Fruit fly (Drosophila melanogaster) whole organism, embryonic: Measurements from ENCODE around the gene Polr3H.
A peak's percentile ranks its signal among the peaks of the same experiment; 100 is the strongest.

Source experiments
- B-H1 ChIP-seq: fragments of 200-800 bp; sonication (Bioruptor generic); IDR thresholded peaks from 3 replicates; pipeline ENCODE4 v1.3.6; 2022; ENCODE audit warnings: missing biosample characterization, missing genetic modification characterization
- Bdp1 ChIP-seq: fragments of 200-800 bp; sonication (Bioruptor generic); optimal IDR thresholded peaks from 3 replicates; lab custom pipeline; 2016; ENCODE audit warnings: missing biosample characterization, missing genetic modification characterization
- CG11398 ChIP-seq: fragments of 200-800 bp; sonication (Bioruptor generic); optimal IDR thresholded peaks from 2 replicates; lab custom pipeline; 2016; ENCODE audit warnings: missing biosample characterization, missing genetic modification characterization
- CG14667 ChIP-seq: fragments of 200-800 bp; sonication (Bioruptor generic); IDR thresholded peaks from 2 replicates; pipeline ENCODE4 v1.3.6; 2022; ENCODE audit warnings: missing biosample characterization, missing genetic modification characterization
- CG18476 ChIP-seq: fragments of 200-800 bp; sonication (Bioruptor generic); optimal IDR thresholded peaks from 2 replicates; lab custom pipeline; 2016; ENCODE audit warnings: missing biosample characterization, mild to moderate bottlenecking, missing genetic modification characterization
- CG2199 ChIP-seq: fragments of 200-800 bp; sonication (Bioruptor generic); IDR thresholded peaks from 3 replicates; pipeline ENCODE4 v1.3.6; 2022; ENCODE audit warnings: missing biosample characterization, missing genetic modification characterization
- CG2202 ChIP-seq: fragments of 200-800 bp; sonication (Bioruptor generic); optimal IDR thresholded peaks from 2 replicates; lab custom pipeline; 2018; ENCODE audit warnings: missing biosample characterization, mild to moderate bottlenecking, missing genetic modification characterization
- CG2712 ChIP-seq: fragments of 200-800 bp; optimal IDR thresholded peaks from 3 replicates; lab custom pipeline; 2019; ENCODE audit warnings: missing biosample characterization, mild to moderate bottlenecking, missing genetic modification characterization, moderate library complexity
- CG31388 ChIP-seq: fragments of 200-800 bp; sonication (Bioruptor generic); optimal IDR thresholded peaks from 2 replicates; lab custom pipeline; 2016; ENCODE audit warnings: missing biosample characterization, missing genetic modification characterization
- CG4854 ChIP-seq: fragments of 200-800 bp; sonication (Bioruptor generic); optimal IDR thresholded peaks from 2 replicates; lab custom pipeline; 2016; ENCODE audit warnings: missing biosample characterization, missing genetic modification characterization, inconsistent platforms
- CG6175 ChIP-seq: fragments of 200-800 bp; sonication (Bioruptor generic); IDR thresholded peaks from 3 replicates; pipeline ENCODE4 v1.3.6; 2022; ENCODE audit warnings: missing biosample characterization, missing genetic modification characterization
- CG6654 ChIP-seq: fragments of 200-800 bp; sonication (Bioruptor generic); optimal IDR thresholded peaks from 2 replicates; lab custom pipeline; 2017; ENCODE audit warnings: missing biosample characterization, mild to moderate bottlenecking, missing genetic modification characterization
- CG7556 ChIP-seq: fragments of 200-800 bp; sonication (Bioruptor generic); optimal IDR thresholded peaks from 2 replicates; lab custom pipeline; 2017; ENCODE audit warnings: missing biosample characterization, mild to moderate bottlenecking, missing genetic modification characterization
- CG7786 ChIP-seq: fragments of 200-800 bp; sonication (Bioruptor generic); optimal IDR thresholded peaks from 2 replicates; lab custom pipeline; 2016; ENCODE audit warnings: missing biosample characterization, missing genetic modification characterization
- CG8388 ChIP-seq: fragments of 200-800 bp; sonication (Bioruptor generic); optimal IDR thresholded peaks from 2 replicates; lab custom pipeline; 2019; ENCODE audit warnings: missing biosample characterization, mild to moderate bottlenecking, missing genetic modification characterization, moderate library complexity
- CG9215 ChIP-seq: fragments of 200-800 bp; sonication (Bioruptor generic); IDR thresholded peaks from 2 replicates; pipeline ENCODE4 v1.3.6; 2022; ENCODE audit warnings: missing biosample characterization, missing genetic modification characterization
- Camta ChIP-seq: fragments of 200-800 bp; sonication (Bioruptor generic); optimal IDR thresholded peaks from 2 replicates; lab custom pipeline; 2016; ENCODE audit warnings: missing biosample characterization, missing genetic modification characterization
- Chrac-16 ChIP-seq: fragments of 200-800 bp; sonication (Bioruptor generic); optimal IDR thresholded peaks from 3 replicates; lab custom pipeline; 2016; ENCODE audit warnings: missing biosample characterization, missing genetic modification characterization
- Eip74EF ChIP-seq, 2 experiments: fragments of 200-800 bp in 1 of 2; fragments of >200 bp in 1 of 2; sonication (Bioruptor generic) in 1 of 2; optimal IDR thresholded peaks; 2 replicates each; lab custom pipeline; 2017 to 2019; ENCODE audit warnings: missing biosample characterization in 2 of 2, missing genetic modification characterization in 2 of 2, mild to moderate bottlenecking in 1 of 2, moderate library complexity in 1 of 2
- H2.0 ChIP-seq: fragments of 200-800 bp; sonication (Bioruptor generic); IDR thresholded peaks from 2 replicates; pipeline ENCODE4 v1.3.6; 2022; ENCODE audit warnings: missing biosample characterization, missing genetic modification characterization
- HLH4C ChIP-seq: fragments of 200-800 bp; sonication (Bioruptor generic); IDR thresholded peaks from 3 replicates; pipeline ENCODE4 v1.3.6; 2022; ENCODE audit warnings: missing biosample characterization, missing genetic modification characterization; ENCODE audit not compliant: partially characterized antibody
- Jarid2 ChIP-seq: fragments of 200-800 bp; sonication (Bioruptor generic); optimal IDR thresholded peaks from 3 replicates; lab custom pipeline; 2017; ENCODE audit warnings: mild to moderate bottlenecking, missing biosample characterization, missing genetic modification reagents, missing genetic modification characterization
- Kr ChIP-seq: fragments of 200-800 bp; sonication (Bioruptor generic); optimal IDR thresholded peaks from 2 replicates; lab custom pipeline; 2017; ENCODE audit warnings: missing biosample characterization, mild to moderate bottlenecking, missing genetic modification characterization
- Mes4 ChIP-seq: fragments of 200-800 bp; sonication (Bioruptor generic); optimal IDR thresholded peaks from 2 replicates; lab custom pipeline; 2016; ENCODE audit warnings: missing biosample characterization, missing genetic modification characterization
- Nf-YC ChIP-seq: fragments of 200-800 bp; optimal IDR thresholded peaks from 3 replicates; lab custom pipeline; 2019; ENCODE audit warnings: missing biosample characterization, mild to moderate bottlenecking, missing genetic modification characterization, moderate library complexity
- Sox100B ChIP-seq: fragments of 200-800 bp; sonication (Bioruptor generic); optimal IDR thresholded peaks from 3 replicates; lab custom pipeline; 2018; ENCODE audit warnings: missing biosample characterization, mild to moderate bottlenecking, missing genetic modification characterization
- Sox102F ChIP-seq: fragments of 200-800 bp; sonication (Bioruptor generic); optimal IDR thresholded peaks from 2 replicates; lab custom pipeline; 2018; ENCODE audit warnings: missing biosample characterization, mild to moderate bottlenecking, missing genetic modification characterization, moderate library complexity
- az2 ChIP-seq: fragments of 200-800 bp; sonication (Bioruptor generic); optimal IDR thresholded peaks from 3 replicates; lab custom pipeline; 2016; ENCODE audit warnings: missing biosample characterization, missing genetic modification characterization
- br ChIP-seq: fragments of >200 bp; optimal IDR thresholded peaks from 2 replicates; lab custom pipeline; 2017
- chm ChIP-seq: fragments of 200-800 bp; sonication (Bioruptor generic); IDR thresholded peaks from 2 replicates; pipeline ENCODE4 v1.3.6; 2022; ENCODE audit warnings: missing biosample characterization, missing genetic modification characterization
- danr ChIP-seq: fragments of 200-800 bp; sonication (Bioruptor generic); IDR thresholded peaks from 2 replicates; pipeline ENCODE4 v1.3.6; 2022; ENCODE audit warnings: missing biosample characterization, missing genetic modification characterization
- dimm ChIP-seq: fragments of 200-800 bp; sonication (Bioruptor generic); IDR thresholded peaks from 2 replicates; pipeline ENCODE4 v1.3.6; 2022; ENCODE audit warnings: missing biosample characterization, missing genetic modification characterization
- emc ChIP-seq: fragments of 200-800 bp; sonication (Bioruptor generic); optimal IDR thresholded peaks from 2 replicates; lab custom pipeline; 2016; ENCODE audit warnings: missing biosample characterization, missing genetic modification characterization
- eve ChIP-seq, 2 experiments: fragments of >200 bp; optimal IDR thresholded peaks; 2 replicates each; lab custom pipeline; 2017; ENCODE audit warnings: missing biosample characterization in 2 of 2, missing genetic modification characterization in 2 of 2
- eyg ChIP-seq: fragments of 200-800 bp; sonication (Bioruptor generic); optimal IDR thresholded peaks from 3 replicates; lab custom pipeline; 2016; ENCODE audit warnings: missing biosample characterization, missing genetic modification characterization
- fd96Cb ChIP-seq: fragments of 200-800 bp; sonication (Bioruptor generic); optimal IDR thresholded peaks from 2 replicates; lab custom pipeline; 2018; ENCODE audit warnings: missing biosample characterization, mild to moderate bottlenecking, missing genetic modification characterization, moderate library complexity
- gce ChIP-seq: fragments of 200-800 bp; sonication (Bioruptor generic); IDR thresholded peaks from 3 replicates; pipeline ENCODE4 v1.3.6; 2022; ENCODE audit warnings: missing biosample characterization, missing genetic modification characterization
- h ChIP-seq: fragments of >200 bp; optimal IDR thresholded peaks from 2 replicates; lab custom pipeline; 2017
- hb ChIP-seq: fragments of 200-800 bp; sonication (Bioruptor generic); IDR thresholded peaks from 3 replicates; pipeline ENCODE4 v1.3.6; 2022; ENCODE audit warnings: missing biosample characterization, missing genetic modification characterization; ENCODE audit not compliant: partially characterized antibody
- pfk ChIP-seq: fragments of 200-800 bp; sonication (Bioruptor generic); optimal IDR thresholded peaks from 2 replicates; lab custom pipeline; 2018; ENCODE audit warnings: missing biosample characterization, mild to moderate bottlenecking, missing genetic modification characterization, moderate library complexity
- prd ChIP-seq, 3 experiments: fragments of >200 bp in 2 of 3; fragments of 200-800 bp in 1 of 3; sonication (Bioruptor generic) in 1 of 3; optimal IDR thresholded peaks in 2 of 3; IDR thresholded peaks in 1 of 3; 2 replicates in 2 of 3; 3 replicates in 1 of 3; pipeline versions ENCODE4 v1.3.6 to Lab custom; 2017 to 2022; ENCODE audit warnings: missing biosample characterization in 1 of 3, missing genetic modification characterization in 1 of 3
- sens-2 ChIP-seq: fragments of 200-800 bp; sonication (Bioruptor generic); IDR thresholded peaks from 2 replicates; pipeline ENCODE4 v1.3.6; 2022; ENCODE audit warnings: missing biosample characterization, missing genetic modification characterization
- seq ChIP-seq: fragments of 200-800 bp; sonication (Bioruptor generic); IDR thresholded peaks from 2 replicates; pipeline ENCODE4 v1.3.6; 2022; ENCODE audit warnings: missing biosample characterization, missing genetic modification characterization
- sima ChIP-seq: fragments of 200-800 bp; sonication (Bioruptor generic); optimal IDR thresholded peaks from 2 replicates; lab custom pipeline; 2016; ENCODE audit warnings: missing biosample characterization, missing genetic modification characterization
- slp2 ChIP-seq: fragments of 200-800 bp; sonication (Bioruptor generic); optimal IDR thresholded peaks from 2 replicates; lab custom pipeline; 2016; ENCODE audit warnings: missing biosample characterization, missing genetic modification characterization
- tio ChIP-seq: fragments of 200-800 bp; sonication (Bioruptor generic); optimal IDR thresholded peaks from 2 replicates; lab custom pipeline; 2017; ENCODE audit warnings: missing biosample characterization, missing genetic modification characterization, inconsistent platforms
- tup ChIP-seq: fragments of 200-800 bp; sonication (Bioruptor generic); optimal IDR thresholded peaks from 2 replicates; lab custom pipeline; 2016; ENCODE audit warnings: missing biosample characterization, mild to moderate bottlenecking, missing genetic modification characterization, moderate library complexity
- tx ChIP-seq: fragments of 200-800 bp; sonication (Bioruptor generic); optimal IDR thresholded peaks from 2 replicates; lab custom pipeline; 2016; ENCODE audit warnings: missing biosample characterization, missing genetic modification characterization
- zf30C ChIP-seq: fragments of 200-800 bp; sonication (Bioruptor generic); optimal IDR thresholded peaks from 3 replicates; lab custom pipeline; 2018; ENCODE audit warnings: missing biosample characterization, mild to moderate bottlenecking, missing genetic modification characterization

Polr3H gene

dm6 chr3L:11696294-11697116, 47.9 kb downstream of the Polr3H start, which contains the start of gene Dph1 (continued):
- TF ChIP-seq Sox102F (GFP tag; lab: Kevin White, UChicago) (peak; percentile 87), Sox100B (GFP tag; lab: Kevin White, UChicago) (peak; percentile 62), fd96Cb (tag; lab: Kevin White, UChicago) (peak; percentile 81), CG2199 (GFP tag; lab: Robert Waterston, UW) (peak; percentile 76; the same call in 2 of the 3 replicates), Mes4 (GFP tag; lab: Kevin White, UChicago) (peak; percentile 80), CG8388 (GFP tag; lab: Kevin White, UChicago) (peak; percentile 73), chm (GFP tag; lab: Robert Waterston, UW) (peak; percentile 88), CG18476 (GFP tag; lab: Kevin White, UChicago) (peak; percentile 49), CG14667 (no peak), CG2202 (tag; lab: Kevin White, UChicago) (peak; percentile 60), eyg (GFP tag; lab: Kevin White, UChicago) (peak; percentile 80), sima (GFP tag; lab: Kevin White, UChicago) (peak; percentile 2), hb (GFP tag; lab: Robert Waterston, UW) (no peak), br (lab: Kevin White, UChicago) (no peak), HLH4C (GFP tag; lab: Robert Waterston, UW) (0 out of 3 replicates have a peak, but pooled peaks have one; percentile 34), H2.0 (GFP tag; lab: Robert Waterston, UW) (peak; percentile 77), Bdp1 (peak; percentile 75), CG7556 (peak; percentile 82), Jarid2 (GFP tag; lab: Kevin White, UChicago) (peak; percentile 72), CG2712 (peak; percentile 89), CG6654 (peak; percentile 47), pfk (peak; percentile 55), CG9215 (GFP tag; lab: Robert Waterston, UW) (no peak; the same call in 1 of the 2 replicates), sens-2 (GFP tag; lab: Robert Waterston, UW) (no peak; the same call in 1 of the 2 replicates), Nf-YC (tag; lab: Kevin White, UChicago) (peak; percentile 66), dimm (GFP tag; lab: Robert Waterston, UW) (no peak), CG4854 (GFP tag; lab: Kevin White, UChicago) (peak; percentile 32), CG11398 (peak; percentile 72), Eip74EF (GFP tag; optimal IDR thresholded peaks at IDR 0.05; lab: Kevin White, UChicago) (peak in 1 of 2 experiments; percentile 88), az2 (GFP tag; lab: Kevin White, UChicago) (peak; percentile 83), CG31388 (GFP tag; lab: Kevin White, UChicago) (peak; percentile 12), Camta (GFP tag; lab: Kevin White, UChicago) (peak; percentile 61), prd (optimal IDR thresholded peaks at IDR 0.05; lab: Kevin White, UChicago) (no peak), prd (GFP tag; IDR thresholded peaks at IDR 0.05; lab: Robert Waterston, UW) (peak; percentile 84), danr (GFP tag; lab: Robert Waterston, UW) (peak; percentile 68; the same call in 1 of the 2 replicates), Chrac-16 (GFP tag; lab: Kevin White, UChicago) (peak; percentile 82), tio (GFP tag; lab: Kevin White, UChicago) (peak; percentile 58), tx (GFP tag; lab: Kevin White, UChicago) (peak; percentile 83), B-H1 (GFP tag; lab: Robert Waterston, UW) (peak; percentile 78), h (lab: Kevin White, UChicago) (no peak), slp2 (GFP tag; lab: Kevin White, UChicago) (peak; percentile 82), zf30C (GFP tag; lab: Kevin White, UChicago) (no peak), CG7786 (GFP tag; lab: Kevin White, UChicago) (peak; percentile 85), emc (GFP tag; lab: Kevin White, UChicago) (peak; percentile 86), tup (peak; percentile 47), CG6175 (GFP tag; lab: Robert Waterston, UW) (peak; percentile 67; the same call in 2 of the 3 replicates), gce (GFP tag; lab: Robert Waterston, UW) (peak; percentile 87), Kr (GFP tag; lab: Kevin White, UChicago) (peak; percentile 80), seq (peak; percentile 80), eve (GFP tag; optimal IDR thresholded peaks at IDR 0.05; lab: Kevin White, UChicago) (peak in 1 of 2 experiments; percentile 93)
